Worm (Caenorhabditis elegans) whole organism, L3 larva: Measurements from ENCODE around the gene srt-17.

Source experiments
- jun-1 ChIP-seq: fragments of 150-350 bp; optimal IDR thresholded peaks from 2 replicates; lab custom pipeline; 2014; ENCODE audit warnings: missing biosample characterization, missing genetic modification reagents, missing genetic modification characterization
- pha-4 ChIP-seq: fragments of 150-350 bp; optimal IDR thresholded peaks from 2 replicates; lab custom pipeline; 2014; ENCODE audit warnings: missing biosample characterization, missing genetic modification reagents, missing genetic modification characterization

DNA sequence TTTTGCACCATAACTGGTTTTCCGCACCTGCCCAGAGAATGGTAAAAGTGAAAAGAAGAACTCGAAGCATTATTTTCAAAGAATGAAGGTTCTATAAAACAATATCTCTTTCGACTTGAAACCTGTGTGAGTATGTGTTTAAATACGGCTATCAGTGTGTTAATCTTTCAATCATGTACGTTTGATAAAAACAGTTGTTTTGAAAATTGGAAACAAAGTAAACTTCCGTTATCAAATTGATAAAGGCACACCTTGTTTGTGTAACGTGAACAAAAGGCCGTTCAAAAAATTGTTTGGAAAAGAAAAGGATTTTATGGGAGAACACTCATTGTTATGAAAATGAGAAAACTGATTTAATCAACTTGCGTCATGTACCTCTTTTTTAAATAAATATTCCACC is 1.5 kb upstream of the srt-17 start, which contains the start of gene F48G7.7:
- TF ChIP-seq jun-1 (tag; lab: Kevin White, UChicago) (no peak), pha-4 (tag; lab: Kevin White, UChicago) (no peak)
